Fruit fly (Drosophila melanogaster) whole organism, prepupa: ENCODE data around the gene CG7806.

Source experiments
- Blimp-1 ChIP-seq: fragments of 200-800 bp; sonication (Bioruptor generic); optimal IDR thresholded peaks from 3 replicates; lab custom pipeline; 2017; ENCODE audit warnings: missing biosample characterization, missing genetic modification characterization, mild to moderate bottlenecking, moderate library complexity, missing genetic modification reagents
- CG10631 ChIP-seq: fragments of 200-800 bp; sonication (Bioruptor generic); optimal IDR thresholded peaks from 2 replicates; lab custom pipeline; 2016; ENCODE audit warnings: missing biosample characterization, missing genetic modification characterization
- CG10669 ChIP-seq: fragments of 200-800 bp; sonication (Bioruptor generic); optimal IDR thresholded peaks from 3 replicates; lab custom pipeline; 2018; ENCODE audit warnings: missing biosample characterization, mild to moderate bottlenecking, missing genetic modification characterization, moderate library complexity
- CG11294 ChIP-seq: fragments of 200-800 bp; sonication (Bioruptor generic); IDR thresholded peaks from 2 replicates; pipeline ENCODE4 v1.3.6; 2022; ENCODE audit warnings: missing biosample characterization, missing genetic modification characterization
- CG11762 ChIP-seq: fragments of 200-800 bp; sonication (Bioruptor generic); optimal IDR thresholded peaks from 3 replicates; lab custom pipeline; 2016; ENCODE audit warnings: missing biosample characterization, missing genetic modification characterization; ENCODE audit not compliant: insufficient read depth
- CG11902 ChIP-seq: fragments of 200-800 bp; sonication (Bioruptor generic); optimal IDR thresholded peaks from 3 replicates; lab custom pipeline; 2016; ENCODE audit warnings: missing biosample characterization, missing genetic modification characterization
- CG15336 ChIP-seq: fragments of 200-800 bp; sonication (Bioruptor generic); IDR thresholded peaks from 2 replicates; pipeline ENCODE4 v1.3.6; 2022; ENCODE audit warnings: missing biosample characterization, missing genetic modification characterization
- CG1621 ChIP-seq: fragments of 200-800 bp; sonication (Bioruptor generic); optimal IDR thresholded peaks from 3 replicates; lab custom pipeline; 2018; ENCODE audit warnings: missing biosample characterization, mild to moderate bottlenecking, missing genetic modification characterization
- CG3032 ChIP-seq: fragments of 200-800 bp; optimal IDR thresholded peaks from 2 replicates; lab custom pipeline; 2019; ENCODE audit warnings: missing biosample characterization, mild to moderate bottlenecking, missing genetic modification characterization, moderate library complexity
- CG31627 ChIP-seq: fragments of 200-800 bp; sonication (Bioruptor generic); optimal IDR thresholded peaks from 3 replicates; lab custom pipeline; 2016; ENCODE audit warnings: missing biosample characterization, missing genetic modification characterization
- CG32006 ChIP-seq: fragments of 200-800 bp; sonication (Bioruptor generic); optimal IDR thresholded peaks from 3 replicates; lab custom pipeline; 2017; ENCODE audit warnings: missing biosample characterization, mild to moderate bottlenecking, missing genetic modification characterization
- CG34406 ChIP-seq: fragments of 200-800 bp; sonication (Bioruptor generic); optimal IDR thresholded peaks from 3 replicates; lab custom pipeline; 2016; ENCODE audit warnings: missing biosample characterization, missing genetic modification characterization
- CG3919 ChIP-seq: fragments of 200-800 bp; sonication (Bioruptor generic); optimal IDR thresholded peaks from 3 replicates; lab custom pipeline; 2016; ENCODE audit warnings: missing biosample characterization, missing genetic modification characterization
- CG4318 ChIP-seq: fragments of 200-800 bp; sonication (Bioruptor generic); optimal IDR thresholded peaks from 3 replicates; lab custom pipeline; 2017; ENCODE audit warnings: missing biosample characterization, mild to moderate bottlenecking, missing genetic modification characterization
- CG6276 ChIP-seq: fragments of 200-800 bp; sonication (Bioruptor generic); optimal IDR thresholded peaks from 2 replicates; lab custom pipeline; 2017; ENCODE audit warnings: missing biosample characterization, mild to moderate bottlenecking, missing genetic modification characterization
- CG6792 ChIP-seq: fragments of 200-800 bp; sonication (Bioruptor generic); optimal IDR thresholded peaks from 3 replicates; lab custom pipeline; 2016; ENCODE audit warnings: missing biosample characterization, missing genetic modification characterization
- CG6808 ChIP-seq: fragments of 200-800 bp; sonication (Bioruptor generic); optimal IDR thresholded peaks from 3 replicates; lab custom pipeline; 2017; ENCODE audit warnings: missing biosample characterization, missing genetic modification characterization, mild to moderate bottlenecking, moderate library complexity, missing genetic modification reagents
- CG6854 ChIP-seq: fragments of 200-800 bp; sonication (Bioruptor generic); optimal IDR thresholded peaks from 2 replicates; lab custom pipeline; 2017; ENCODE audit warnings: missing biosample characterization, mild to moderate bottlenecking, missing genetic modification characterization
- CG8319 ChIP-seq: fragments of 200-800 bp; sonication (Bioruptor generic); optimal IDR thresholded peaks from 3 replicates; lab custom pipeline; 2016; ENCODE audit warnings: missing biosample characterization, missing genetic modification characterization
- CG9139 ChIP-seq: fragments of 200-800 bp; sonication (Bioruptor generic); optimal IDR thresholded peaks from 3 replicates; lab custom pipeline; 2017; ENCODE audit warnings: missing biosample characterization, mild to moderate bottlenecking, missing genetic modification characterization
- Eip75B ChIP-seq: fragments of 200-800 bp; sonication (Bioruptor generic); optimal IDR thresholded peaks from 3 replicates; lab custom pipeline; 2016; ENCODE audit warnings: missing biosample characterization, missing genetic modification characterization
- Eip78C ChIP-seq: fragments of 200-800 bp; sonication (Bioruptor generic); peaks from one replicate; lab custom pipeline; 2016; ENCODE audit warnings: missing biosample characterization, missing genetic modification characterization
- Eip93F ChIP-seq: fragments of 200-800 bp; sonication (Bioruptor generic); optimal IDR thresholded peaks from 2 replicates; lab custom pipeline; 2016; ENCODE audit warnings: missing biosample characterization, mild to moderate bottlenecking, missing genetic modification characterization
- Ets21C ChIP-seq: fragments of 200-800 bp; sonication (Bioruptor generic); optimal IDR thresholded peaks from 3 replicates; lab custom pipeline; 2016; ENCODE audit warnings: missing biosample characterization, missing genetic modification characterization
- Ets96B ChIP-seq: fragments of 200-800 bp; optimal IDR thresholded peaks from 2 replicates; lab custom pipeline; 2019; ENCODE audit warnings: missing biosample characterization, mild to moderate bottlenecking, missing genetic modification characterization, moderate library complexity
- Hr38 ChIP-seq: sonication (Bioruptor generic); optimal IDR thresholded peaks from 2 replicates; lab custom pipeline; 2016; ENCODE audit warnings: missing biosample characterization, missing genetic modification characterization
- Hr39 ChIP-seq: fragments of 200-800 bp; sonication (Bioruptor generic); optimal IDR thresholded peaks from 2 replicates; lab custom pipeline; 2016; ENCODE audit warnings: missing biosample characterization, missing genetic modification characterization
- Hr4 ChIP-seq: fragments of 200-800 bp; sonication (Bioruptor generic); optimal IDR thresholded peaks from 3 replicates; lab custom pipeline; 2016; ENCODE audit warnings: missing biosample characterization, missing genetic modification characterization
- Lpt ChIP-seq: fragments of 200-800 bp; sonication (Bioruptor generic); optimal IDR thresholded peaks from 3 replicates; lab custom pipeline; 2016; ENCODE audit warnings: missing biosample characterization, missing genetic modification characterization
- Met ChIP-seq: fragments of 200-800 bp; sonication (Bioruptor generic); optimal IDR thresholded peaks from 3 replicates; lab custom pipeline; 2016; ENCODE audit warnings: missing biosample characterization, missing genetic modification characterization
- Smox ChIP-seq: fragments of 200-800 bp; sonication (Bioruptor generic); optimal IDR thresholded peaks from 3 replicates; lab custom pipeline; 2016; ENCODE audit warnings: missing biosample characterization, missing genetic modification characterization
- Sox102F ChIP-seq: fragments of 200-800 bp; sonication (Bioruptor generic); optimal IDR thresholded peaks from 2 replicates; lab custom pipeline; 2016; ENCODE audit warnings: missing biosample characterization, mild to moderate bottlenecking, missing genetic modification characterization
- Sox14 ChIP-seq: fragments of 200-800 bp; sonication (Bioruptor generic); optimal IDR thresholded peaks from 3 replicates; lab custom pipeline; 2016; ENCODE audit warnings: missing biosample characterization, missing genetic modification characterization
- achi ChIP-seq: fragments of 200-800 bp; sonication (Bioruptor generic); optimal IDR thresholded peaks from 3 replicates; lab custom pipeline; 2016; ENCODE audit warnings: missing biosample characterization, missing genetic modification characterization
- acj6 ChIP-seq: fragments of 200-800 bp; sonication (Bioruptor generic); optimal IDR thresholded peaks from 3 replicates; lab custom pipeline; 2016; ENCODE audit warnings: missing biosample characterization, missing genetic modification characterization
- cyc ChIP-seq: fragments of 200-800 bp; sonication (Bioruptor generic); optimal IDR thresholded peaks from 3 replicates; lab custom pipeline; 2016; ENCODE audit warnings: missing biosample characterization, missing genetic modification characterization
- dac ChIP-seq: fragments of 200-800 bp; sonication (Bioruptor generic); optimal IDR thresholded peaks from 2 replicates; lab custom pipeline; 2017; ENCODE audit warnings: missing biosample characterization, mild to moderate bottlenecking, missing genetic modification characterization
- dsx ChIP-seq: fragments of 200-800 bp; optimal IDR thresholded peaks from 3 replicates; lab custom pipeline; 2019; ENCODE audit warnings: missing biosample characterization, mild to moderate bottlenecking, missing genetic modification characterization, moderate library complexity; ENCODE audit not compliant: poor library complexity, severe bottlenecking
- eg ChIP-seq: fragments of 200-800 bp; sonication (Bioruptor generic); IDR thresholded peaks from 3 replicates; pipeline ENCODE4 v1.3.6; 2022; ENCODE audit warnings: missing biosample characterization, missing genetic modification characterization
- esn ChIP-seq: fragments of 200-800 bp; sonication (Bioruptor generic); optimal IDR thresholded peaks from 2 replicates; lab custom pipeline; 2016; ENCODE audit warnings: missing biosample characterization, mild to moderate bottlenecking, missing genetic modification characterization, moderate library complexity
- fd59A ChIP-seq: fragments of 200-800 bp; sonication (Bioruptor generic); optimal IDR thresholded peaks from 2 replicates; lab custom pipeline; 2017; ENCODE audit warnings: missing biosample characterization, mild to moderate bottlenecking, missing genetic modification characterization, missing genetic modification reagents
- fd85E ChIP-seq: fragments of 200-800 bp; sonication (Bioruptor generic); optimal IDR thresholded peaks from 3 replicates; lab custom pipeline; 2016; ENCODE audit warnings: missing biosample characterization, missing genetic modification characterization
- fkh ChIP-seq: fragments of 200-800 bp; sonication (Bioruptor generic); optimal IDR thresholded peaks from 3 replicates; lab custom pipeline; 2017; ENCODE audit warnings: missing biosample characterization, mild to moderate bottlenecking, missing genetic modification characterization, moderate library complexity
- net ChIP-seq: fragments of 200-800 bp; sonication (Bioruptor generic); optimal IDR thresholded peaks from 3 replicates; lab custom pipeline; 2016; ENCODE audit warnings: missing biosample characterization, missing genetic modification characterization
- pdm3 ChIP-seq: fragments of 200-800 bp; sonication (Bioruptor generic); optimal IDR thresholded peaks from 3 replicates; lab custom pipeline; 2016; ENCODE audit warnings: missing biosample characterization, missing genetic modification characterization
- salr ChIP-seq, 2 experiments: fragments of 200-800 bp; sonication (Bioruptor generic); optimal IDR thresholded peaks; 3 replicates each; lab custom pipeline; 2016 to 2018; ENCODE audit warnings: missing biosample characterization in 2 of 2, missing genetic modification characterization in 2 of 2, mild to moderate bottlenecking in 1 of 2
- spab ChIP-seq: fragments of 200-800 bp; sonication (Bioruptor generic); optimal IDR thresholded peaks from 2 replicates; lab custom pipeline; 2017; ENCODE audit warnings: missing biosample characterization, mild to moderate bottlenecking, missing genetic modification characterization, missing genetic modification reagents
- topi ChIP-seq: fragments of 200-800 bp; sonication (Bioruptor generic); optimal IDR thresholded peaks from 3 replicates; lab custom pipeline; 2016; ENCODE audit warnings: missing biosample characterization, missing genetic modification characterization
- vri ChIP-seq: fragments of 200-800 bp; sonication (Bioruptor generic); optimal IDR thresholded peaks from 3 replicates; lab custom pipeline; 2016; ENCODE audit warnings: missing biosample characterization, mild to moderate bottlenecking, missing genetic modification characterization

Gene CG7806

DNA sequence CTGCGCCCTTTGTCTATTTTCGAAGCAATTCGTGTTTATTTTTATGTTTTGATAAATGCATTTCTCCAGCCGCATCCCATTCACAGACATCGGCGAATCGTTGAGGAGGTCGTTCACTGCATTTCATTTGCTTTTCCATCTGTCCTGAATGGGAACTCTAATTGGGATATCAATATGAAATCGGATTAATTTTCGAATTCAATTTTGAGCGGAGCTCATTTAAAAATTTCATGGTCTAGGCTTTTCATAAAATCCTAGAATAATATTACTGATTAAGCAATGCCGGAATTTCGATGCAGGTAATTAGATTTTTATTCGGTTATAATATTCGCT lies 21.1 kb upstream of the CG7806 start:
- TF ChIP-seq CG6792 (GFP tag; lab: Kevin White, UChicago), result no peak
- TF ChIP-seq Eip78C, result peak; percentile 35
- TF ChIP-seq Ets96B (tag; lab: Kevin White, UChicago), result no peak

dm6 chr2L:8290653-8291233 lies 20.5 kb upstream of the CG7806 start:
- TF ChIP-seq Met (GFP tag; lab: Kevin White, UChicago) (peak; percentile 91), Ets21C (GFP tag; lab: Kevin White, UChicago) (peak; percentile 79), CG34406 (peak; percentile 72), CG6854 (GFP tag; lab: Kevin White, UChicago) (peak; percentile 78), eg (peak; percentile 85), Eip78C (peak; percentile 95), Ets96B (tag; lab: Kevin White, UChicago) (peak; percentile 77), topi (GFP tag; lab: Kevin White, UChicago) (peak; percentile 88), CG31627 (GFP tag; lab: Kevin White, UChicago) (peak; percentile 90), CG11294 (peak; percentile 68), fd85E (GFP tag; lab: Kevin White, UChicago) (peak; percentile 6), CG6808 (peak; percentile 84), cyc (peak; percentile 87), vri (GFP tag; lab: Kevin White, UChicago) (peak; percentile 77), CG10631 (GFP tag; lab: Kevin White, UChicago) (peak; percentile 75), achi (GFP tag; lab: Kevin White, UChicago) (peak; percentile 86), CG11762 (GFP tag; lab: Kevin White, UChicago) (peak; percentile 62), Hr38 (GFP tag; lab: Kevin White, UChicago) (no peak), net (peak; percentile 82), CG6276 (GFP tag; lab: Kevin White, UChicago) (peak; percentile 72), esn (peak; percentile 90), CG8319 (GFP tag; lab: Kevin White, UChicago) (peak; percentile 81), CG9139 (peak; percentile 74), CG6792 (GFP tag; lab: Kevin White, UChicago) (peak; percentile 86), Blimp-1 (GFP tag; lab: Kevin White, UChicago) (peak; percentile 66), CG11902 (GFP tag; lab: Kevin White, UChicago) (peak; percentile 77), Smox (peak; percentile 86), Sox14 (GFP tag; lab: Kevin White, UChicago) (peak; percentile 82), Eip75B (GFP tag; lab: Kevin White, UChicago) (peak; percentile 88), CG3919 (GFP tag; lab: Kevin White, UChicago) (peak; percentile 90), dsx (GFP tag; lab: Kevin White, UChicago) (peak; percentile 79), acj6 (GFP tag; lab: Kevin White, UChicago) (peak; percentile 86), CG15336 (GFP tag; lab: Robert Waterston, UW) (peak; percentile 77), fd59A (GFP tag; lab: Kevin White, UChicago) (peak; percentile 79), CG1621 (tag; lab: Kevin White, UChicago) (peak; percentile 74), CG32006 (GFP tag; lab: Kevin White, UChicago) (peak; percentile 76), Sox102F (GFP tag; lab: Kevin White, UChicago) (peak; percentile 89), pdm3 (peak; percentile 80), salr (GFP tag; optimal IDR thresholded peaks at IDR 0.05; lab: Kevin White, UChicago) (peak; percentile 47 to 69), Lpt (GFP tag; lab: Kevin White, UChicago) (peak; percentile 32), CG10669 (GFP tag; lab: Kevin White, UChicago) (peak; percentile 79), Hr39 (GFP tag; lab: Kevin White, UChicago) (peak; percentile 87), fkh (GFP tag; lab: Kevin White, UChicago) (no peak), spab (GFP tag; lab: Kevin White, UChicago) (peak; percentile 74), dac (GFP tag; lab: Kevin White, UChicago) (no peak), Eip93F (peak; percentile 85), Hr4 (peak; percentile 85), CG3032 (tag; lab: Kevin White, UChicago) (peak; percentile 79), CG4318 (GFP tag; lab: Kevin White, UChicago) (peak; percentile 51)
